Fruit fly (Drosophila melanogaster) whole organism, embryonic: Measurements from ENCODE around the gene CG12171.
A peak's percentile ranks its signal among the peaks of the same experiment; 100 is the strongest.

Experiments used
- Antp ChIP-seq: fragments of 200-800 bp; sonication (Bioruptor generic); optimal IDR thresholded peaks from 3 replicates; lab custom pipeline; 2016; ENCODE audit warnings: missing biosample characterization, missing genetic modification characterization
- B-H2 ChIP-seq: fragments of 200-800 bp; sonication (Bioruptor generic); optimal IDR thresholded peaks from 2 replicates; lab custom pipeline; 2018; ENCODE audit warnings: missing biosample characterization, mild to moderate bottlenecking, missing genetic modification characterization
- Blimp-1 ChIP-seq: fragments of 200-800 bp; sonication (Bioruptor generic); optimal IDR thresholded peaks from 3 replicates; lab custom pipeline; 2018; ENCODE audit warnings: missing biosample characterization, missing genetic modification characterization, mild to moderate bottlenecking, moderate library complexity, missing genetic modification reagents
- Bteb2 ChIP-seq: fragments of 200-800 bp; sonication (Bioruptor generic); optimal IDR thresholded peaks from 2 replicates; lab custom pipeline; 2016; ENCODE audit warnings: missing biosample characterization, missing genetic modification characterization
- C15 ChIP-seq: fragments of 200-800 bp; sonication (Bioruptor generic); IDR thresholded peaks from 3 replicates; pipeline ENCODE4 v1.3.6; 2022; ENCODE audit warnings: missing biosample characterization, missing genetic modification characterization
- CG10274 ChIP-seq: fragments of 200-800 bp; sonication (Bioruptor generic); optimal IDR thresholded peaks from 3 replicates; lab custom pipeline; 2017; ENCODE audit warnings: missing biosample characterization, mild to moderate bottlenecking, missing genetic modification characterization
- CG10654 ChIP-seq: fragments of 200-800 bp; sonication (Bioruptor generic); optimal IDR thresholded peaks from 2 replicates; lab custom pipeline; 2016; ENCODE audit warnings: missing biosample characterization, missing genetic modification characterization
- CG11093 ChIP-seq: fragments of 200-800 bp; sonication (Bioruptor generic); IDR thresholded peaks from 3 replicates; pipeline ENCODE4 v1.3.6; 2022; ENCODE audit warnings: missing biosample characterization, missing genetic modification characterization
- CG12071 ChIP-seq: fragments of 200-800 bp; sonication (Bioruptor generic); optimal IDR thresholded peaks from 3 replicates; lab custom pipeline; 2018; ENCODE audit warnings: missing biosample characterization, mild to moderate bottlenecking, missing genetic modification characterization
- CG12391 ChIP-seq: fragments of 200-800 bp; sonication (Bioruptor generic); optimal IDR thresholded peaks from 3 replicates; lab custom pipeline; 2018; ENCODE audit warnings: missing biosample characterization, mild to moderate bottlenecking, missing genetic modification characterization, moderate library complexity
- CG12942 ChIP-seq: fragments of 200-800 bp; sonication (Bioruptor generic); optimal IDR thresholded peaks from 3 replicates; lab custom pipeline; 2016; ENCODE audit warnings: missing biosample characterization, missing genetic modification characterization
- CG15479 ChIP-seq: fragments of 200-800 bp; sonication (Bioruptor generic); optimal IDR thresholded peaks from 3 replicates; lab custom pipeline; 2019; ENCODE audit warnings: missing biosample characterization, mild to moderate bottlenecking, missing genetic modification characterization, moderate library complexity
- CG17186 ChIP-seq: fragments of 200-800 bp; sonication (Bioruptor generic); optimal IDR thresholded peaks from 3 replicates; lab custom pipeline; 2017; ENCODE audit warnings: missing biosample characterization, missing genetic modification reagents, missing genetic modification characterization
- CG18599 ChIP-seq: fragments of 200-800 bp; sonication (Bioruptor generic); optimal IDR thresholded peaks from 3 replicates; lab custom pipeline; 2017; ENCODE audit warnings: missing biosample characterization, missing genetic modification characterization, mild to moderate bottlenecking, moderate library complexity, missing genetic modification reagents
- CG2129 ChIP-seq: fragments of 200-800 bp; sonication (Bioruptor generic); IDR thresholded peaks from 2 replicates; pipeline ENCODE4 v1.3.6; 2022; ENCODE audit warnings: missing biosample characterization, missing genetic modification characterization; ENCODE audit not compliant: partially characterized antibody
- CG3163 ChIP-seq: fragments of 200-800 bp; sonication (Bioruptor generic); optimal IDR thresholded peaks from 3 replicates; lab custom pipeline; 2016; ENCODE audit warnings: missing biosample characterization, missing genetic modification characterization
- CG3847 ChIP-seq: fragments of 200-800 bp; sonication (Bioruptor generic); IDR thresholded peaks from 2 replicates; pipeline ENCODE4 v1.3.6; 2022; ENCODE audit warnings: missing biosample characterization, missing genetic modification characterization
- CG4424 ChIP-seq: fragments of 200-800 bp; sonication (Bioruptor generic); optimal IDR thresholded peaks from 3 replicates; lab custom pipeline; 2016; ENCODE audit warnings: missing biosample characterization, missing genetic modification characterization
- CG4617 ChIP-seq: fragments of 200-800 bp; sonication (Bioruptor generic); optimal IDR thresholded peaks from 3 replicates; lab custom pipeline; 2016; ENCODE audit warnings: missing biosample characterization, missing genetic modification characterization, borderline replicate concordance
- CG4820 ChIP-seq: fragments of 200-800 bp; sonication (Bioruptor generic); optimal IDR thresholded peaks from 3 replicates; lab custom pipeline; 2016; ENCODE audit warnings: missing biosample characterization, missing genetic modification characterization
- CG5953 ChIP-seq: fragments of 200-800 bp; sonication (Bioruptor generic); IDR thresholded peaks from 2 replicates; pipeline ENCODE4 v1.3.6; 2022; ENCODE audit warnings: missing biosample characterization, missing genetic modification characterization
- CG6813 ChIP-seq: fragments of 200-800 bp; sonication (Bioruptor generic); optimal IDR thresholded peaks from 2 replicates; lab custom pipeline; 2017; ENCODE audit warnings: missing biosample characterization, missing genetic modification characterization, mild to moderate bottlenecking, moderate library complexity, missing genetic modification reagents
- CG6854 ChIP-seq: fragments of 200-800 bp; sonication (Bioruptor generic); optimal IDR thresholded peaks from 3 replicates; lab custom pipeline; 2017; ENCODE audit warnings: missing biosample characterization, mild to moderate bottlenecking, missing genetic modification characterization
- CG7372 ChIP-seq: fragments of 200-800 bp; sonication (Bioruptor generic); IDR thresholded peaks from 2 replicates; pipeline ENCODE4 v1.3.6; 2022; ENCODE audit warnings: missing biosample characterization, missing genetic modification characterization
- CG7987 ChIP-seq: fragments of 200-800 bp; sonication (Bioruptor generic); optimal IDR thresholded peaks from 2 replicates; lab custom pipeline; 2018; ENCODE audit warnings: missing biosample characterization, mild to moderate bottlenecking, missing genetic modification characterization, moderate library complexity
- CG8359 ChIP-seq: fragments of 200-800 bp; sonication (Bioruptor generic); optimal IDR thresholded peaks from 2 replicates; lab custom pipeline; 2017; ENCODE audit warnings: missing biosample characterization, mild to moderate bottlenecking, missing genetic modification characterization, borderline replicate concordance
- CG8944 ChIP-seq: fragments of 200-800 bp; sonication (Bioruptor generic); optimal IDR thresholded peaks from 3 replicates; lab custom pipeline; 2016; ENCODE audit warnings: missing biosample characterization, missing genetic modification characterization
- CG9215 ChIP-seq: fragments of 200-800 bp; sonication (Bioruptor generic); IDR thresholded peaks from 2 replicates; pipeline ENCODE4 v1.3.6; 2022; ENCODE audit warnings: missing biosample characterization, missing genetic modification characterization
- CkIIα-i1 ChIP-seq: fragments of 200-800 bp; sonication (Bioruptor generic); IDR thresholded peaks from 2 replicates; pipeline ENCODE4 v1.3.6; 2022; ENCODE audit warnings: missing biosample characterization, missing genetic modification characterization
- H15 ChIP-seq: fragments of 200-800 bp; sonication (Bioruptor generic); IDR thresholded peaks from 3 replicates; pipeline ENCODE4 v1.3.6; 2022; ENCODE audit warnings: missing biosample characterization, missing genetic modification characterization
- Hand ChIP-seq: fragments of 200-800 bp; sonication (Bioruptor generic); optimal IDR thresholded peaks from 2 replicates; lab custom pipeline; 2017; ENCODE audit warnings: mild to moderate bottlenecking, missing biosample characterization, missing genetic modification reagents, missing genetic modification characterization
- Jarid2 ChIP-seq: fragments of 200-800 bp; sonication (Bioruptor generic); optimal IDR thresholded peaks from 3 replicates; lab custom pipeline; 2017; ENCODE audit warnings: mild to moderate bottlenecking, missing biosample characterization, missing genetic modification reagents, missing genetic modification characterization
- Mes4 ChIP-seq: fragments of 200-800 bp; sonication (Bioruptor generic); optimal IDR thresholded peaks from 2 replicates; lab custom pipeline; 2016; ENCODE audit warnings: missing biosample characterization, missing genetic modification characterization
- NC2β ChIP-seq: fragments of 200-800 bp; sonication (Bioruptor generic); optimal IDR thresholded peaks from 2 replicates; lab custom pipeline; 2016; ENCODE audit warnings: missing biosample characterization, missing genetic modification characterization
- NK7.1 ChIP-seq: fragments of 200-800 bp; sonication (Bioruptor generic); optimal IDR thresholded peaks from 3 replicates; lab custom pipeline; 2016; ENCODE audit warnings: missing biosample characterization, missing genetic modification characterization
- Oli ChIP-seq: fragments of 200-800 bp; sonication (Bioruptor generic); optimal IDR thresholded peaks from 2 replicates; lab custom pipeline; 2018; ENCODE audit warnings: missing biosample characterization, mild to moderate bottlenecking, missing genetic modification characterization, moderate library complexity
- Scr ChIP-seq: fragments of 200-800 bp; sonication (Bioruptor generic); IDR thresholded peaks from 2 replicates; pipeline ENCODE4 v1.3.6; 2022; ENCODE audit warnings: missing biosample characterization, missing genetic modification characterization; ENCODE audit not compliant: partially characterized antibody
- Spps ChIP-seq: fragments of 200-800 bp; sonication (Bioruptor generic); optimal IDR thresholded peaks from 2 replicates; lab custom pipeline; 2018; ENCODE audit warnings: missing biosample characterization, mild to moderate bottlenecking, missing genetic modification characterization
- Sry-β ChIP-seq: fragments of 200-800 bp; sonication (Bioruptor generic); optimal IDR thresholded peaks from 2 replicates; lab custom pipeline; 2018; ENCODE audit warnings: missing biosample characterization, mild to moderate bottlenecking, missing genetic modification characterization, moderate library complexity
- TFAM ChIP-seq: fragments of 200-800 bp; sonication (Bioruptor generic); optimal IDR thresholded peaks from 2 replicates; lab custom pipeline; 2017; ENCODE audit warnings: missing biosample characterization, missing genetic modification characterization, inconsistent platforms
- abd-A ChIP-seq: fragments of 200-800 bp; sonication (Bioruptor generic); optimal IDR thresholded peaks from 3 replicates; lab custom pipeline; 2019; ENCODE audit warnings: missing biosample characterization, mild to moderate bottlenecking, missing genetic modification characterization, moderate library complexity
- bigmax ChIP-seq: fragments of 200-800 bp; sonication (Bioruptor generic); optimal IDR thresholded peaks from 2 replicates; lab custom pipeline; 2018; ENCODE audit warnings: missing biosample characterization, mild to moderate bottlenecking, missing genetic modification characterization
- br ChIP-seq: fragments of >200 bp; optimal IDR thresholded peaks from 2 replicates; lab custom pipeline; 2017
- kay ChIP-seq: fragments of 200-800 bp; sonication (Bioruptor generic); optimal IDR thresholded peaks from 2 replicates; lab custom pipeline; 2016; ENCODE audit warnings: missing biosample characterization, missing genetic modification characterization
- lov ChIP-seq, 2 experiments: fragments of 200-800 bp in 1 of 2; fragments of >200 bp in 1 of 2; sonication (Bioruptor generic) in 1 of 2; IDR thresholded peaks in 1 of 2; optimal IDR thresholded peaks in 1 of 2; 2 replicates in 1 of 2; 3 replicates in 1 of 2; pipeline versions ENCODE4 v1.3.6 to Lab custom; 2017 to 2022; ENCODE audit warnings: missing biosample characterization in 1 of 2, missing genetic modification characterization in 1 of 2
- sens-2 ChIP-seq: fragments of 200-800 bp; sonication (Bioruptor generic); IDR thresholded peaks from 2 replicates; pipeline ENCODE4 v1.3.6; 2022; ENCODE audit warnings: missing biosample characterization, missing genetic modification characterization
- sisA ChIP-seq: fragments of 200-800 bp; sonication (Bioruptor generic); IDR thresholded peaks from 2 replicates; pipeline ENCODE4 v1.3.6; 2022; ENCODE audit warnings: missing biosample characterization, missing genetic modification characterization
- slbo ChIP-seq: fragments of 200-800 bp; sonication (Bioruptor generic); IDR thresholded peaks from 2 replicates; pipeline ENCODE4 v1.3.6; 2022; ENCODE audit warnings: missing biosample characterization, missing genetic modification characterization

Gene CG12171

dm6 chr3R:5682921-5683748, 49.7 kb downstream of the CG12171 start (continued):
- TF ChIP-seq kay (GFP tag; lab: Kevin White, UChicago) (no peak), TFAM (no peak), CG6813 (peak; percentile 32), Bteb2 (no peak), Spps (tag; lab: Kevin White, UChicago) (peak; percentile 51), Hand (no peak), CkIIα-i1 (GFP tag; lab: Robert Waterston, UW) (no peak), CG8944 (GFP tag; lab: Kevin White, UChicago) (no peak), CG12071 (GFP tag; lab: Kevin White, UChicago) (no peak), CG4820 (peak; percentile 44), Sry-β (no peak), sens-2 (GFP tag; lab: Robert Waterston, UW) (0 out of 2 replicates have a peak, but pooled peaks have one; percentile 7), bigmax (GFP tag; lab: Kevin White, UChicago) (no peak), Jarid2 (GFP tag; lab: Kevin White, UChicago) (no peak), CG10274 (GFP tag; lab: Kevin White, UChicago) (no peak), C15 (GFP tag; lab: Robert Waterston, UW) (no peak), CG5953 (GFP tag; lab: Robert Waterston, UW) (peak; percentile 77), CG12942 (peak; percentile 9), CG7987 (GFP tag; lab: Kevin White, UChicago) (no peak), CG4424 (peak; percentile 63), CG12391 (tag; lab: Kevin White, UChicago) (peak; percentile 78), br (no peak), slbo (GFP tag; lab: Robert Waterston, UW) (no peak), CG3847 (GFP tag; lab: Robert Waterston, UW) (no peak), Blimp-1 (peak; percentile 92), H15 (0 out of 3 replicates have a peak, but pooled peaks have one; percentile 32), CG7372 (no peak), Scr (GFP tag; lab: Robert Waterston, UW) (no peak), CG11093 (GFP tag; lab: Robert Waterston, UW) (0 out of 3 replicates have a peak, but pooled peaks have one; percentile 33), NC2β (GFP tag; lab: Kevin White, UChicago) (peak; percentile 34), CG4617 (GFP tag; lab: Kevin White, UChicago) (peak; percentile 12), CG2129 (no peak), NK7.1 (GFP tag; lab: Kevin White, UChicago) (no peak), CG15479 (GFP tag; lab: Kevin White, UChicago) (no peak), CG10654 (no peak), lov (optimal IDR thresholded peaks at IDR 0.05; lab: Kevin White, UChicago) (no peak), lov (GFP tag; IDR thresholded peaks at IDR 0.05; lab: Robert Waterston, UW) (no peak), Antp (GFP tag; lab: Kevin White, UChicago) (peak; percentile 15), sisA (GFP tag; lab: Robert Waterston, UW) (no peak), B-H2 (GFP tag; lab: Kevin White, UChicago) (no peak), CG18599 (GFP tag; lab: Kevin White, UChicago) (peak; percentile 40), abd-A (no peak), CG9215 (GFP tag; lab: Robert Waterston, UW) (no peak), CG17186 (no peak), CG3163 (no peak), Mes4 (GFP tag; lab: Kevin White, UChicago) (peak; percentile 56), Oli (tag; lab: Kevin White, UChicago) (peak; percentile 69), CG8359 (peak; percentile 11), CG6854 (GFP tag; lab: Kevin White, UChicago) (no peak)
